Fruit fly (Drosophila melanogaster) whole organism, embryonic: ENCODE results near the gene Dif.
A peak's percentile ranks its signal among the peaks of the same experiment; 100 is the strongest.

Experiments
- ATbp ChIP-seq: fragments of 200-800 bp; sonication (Bioruptor generic); optimal IDR thresholded peaks from 2 replicates; lab custom pipeline; 2017; ENCODE audit warnings: missing biosample characterization, mild to moderate bottlenecking, missing genetic modification characterization, missing genetic modification reagents
- Ada2b ChIP-seq: fragments of 200-800 bp; sonication (Bioruptor generic); IDR thresholded peaks from 2 replicates; pipeline ENCODE4 v1.3.6; 2022; ENCODE audit warnings: missing biosample characterization, missing genetic modification characterization
- Antp ChIP-seq: fragments of 200-800 bp; sonication (Bioruptor generic); optimal IDR thresholded peaks from 3 replicates; lab custom pipeline; 2016; ENCODE audit warnings: missing biosample characterization, missing genetic modification characterization
- Bgb ChIP-seq: fragments of 200-800 bp; sonication (Bioruptor generic); IDR thresholded peaks from 2 replicates; pipeline ENCODE4 v1.3.6; 2022; ENCODE audit warnings: missing biosample characterization, missing genetic modification characterization; ENCODE audit not compliant: partially characterized antibody
- CG10147 ChIP-seq: fragments of 200-800 bp; sonication (Bioruptor generic); optimal IDR thresholded peaks from 2 replicates; lab custom pipeline; 2019; ENCODE audit warnings: missing biosample characterization, mild to moderate bottlenecking, missing genetic modification characterization, moderate library complexity
- CG10654 ChIP-seq: fragments of 200-800 bp; sonication (Bioruptor generic); optimal IDR thresholded peaks from 2 replicates; lab custom pipeline; 2016; ENCODE audit warnings: missing biosample characterization, missing genetic modification characterization
- CG11093 ChIP-seq: fragments of 200-800 bp; sonication (Bioruptor generic); IDR thresholded peaks from 3 replicates; pipeline ENCODE4 v1.3.6; 2022; ENCODE audit warnings: missing biosample characterization, missing genetic modification characterization
- CG1233 ChIP-seq: fragments of 200-800 bp; sonication (Bioruptor generic); optimal IDR thresholded peaks from 4 replicates; lab custom pipeline; 2018; ENCODE audit warnings: missing biosample characterization, mild to moderate bottlenecking, missing genetic modification characterization
- CG1529 ChIP-seq: fragments of 200-800 bp; sonication (Bioruptor generic); optimal IDR thresholded peaks from 3 replicates; lab custom pipeline; 2018; ENCODE audit warnings: missing biosample characterization, missing genetic modification characterization
- CG15514 ChIP-seq: fragments of 200-800 bp; sonication (Bioruptor generic); optimal IDR thresholded peaks from 3 replicates; lab custom pipeline; 2017; ENCODE audit warnings: missing biosample characterization, missing genetic modification characterization, mild to moderate bottlenecking, moderate library complexity, missing genetic modification reagents
- CG15601 ChIP-seq: fragments of 200-800 bp; sonication (Bioruptor generic); optimal IDR thresholded peaks from 3 replicates; lab custom pipeline; 2019; ENCODE audit warnings: missing biosample characterization, mild to moderate bottlenecking, missing genetic modification characterization, moderate library complexity
- CG16779 ChIP-seq: fragments of 200-800 bp; sonication (Bioruptor generic); IDR thresholded peaks from 2 replicates; pipeline ENCODE4 v1.3.6; 2022; ENCODE audit warnings: missing biosample characterization, missing genetic modification characterization
- CG16815 ChIP-seq: fragments of 200-800 bp; sonication (Bioruptor generic); optimal IDR thresholded peaks from 3 replicates; lab custom pipeline; 2017; ENCODE audit warnings: missing biosample characterization, mild to moderate bottlenecking, missing genetic modification characterization
- CG17186 ChIP-seq: fragments of 200-800 bp; sonication (Bioruptor generic); optimal IDR thresholded peaks from 3 replicates; lab custom pipeline; 2017; ENCODE audit warnings: missing biosample characterization, missing genetic modification reagents, missing genetic modification characterization
- CG17385 ChIP-seq: fragments of 200-800 bp; sonication (Bioruptor generic); optimal IDR thresholded peaks from 3 replicates; lab custom pipeline; 2018; ENCODE audit warnings: missing biosample characterization, mild to moderate bottlenecking, missing genetic modification characterization
- CG2120 ChIP-seq: fragments of 200-800 bp; sonication (Bioruptor generic); optimal IDR thresholded peaks from 3 replicates; lab custom pipeline; 2016; ENCODE audit warnings: missing biosample characterization, missing genetic modification characterization
- CG2129 ChIP-seq: fragments of 200-800 bp; sonication (Bioruptor generic); IDR thresholded peaks from 2 replicates; pipeline ENCODE4 v1.3.6; 2022; ENCODE audit warnings: missing biosample characterization, missing genetic modification characterization; ENCODE audit not compliant: partially characterized antibody
- CG3726 ChIP-seq: fragments of 200-800 bp; sonication (Bioruptor generic); IDR thresholded peaks from 3 replicates; pipeline ENCODE4, ENCODE4 v1.3.6; 2022; ENCODE audit warnings: missing biosample characterization, missing genetic modification characterization
- CG9817 ChIP-seq: fragments of 200-800 bp; sonication (Bioruptor generic); optimal IDR thresholded peaks from 2 replicates; lab custom pipeline; 2018; ENCODE audit warnings: missing biosample characterization, mild to moderate bottlenecking, missing genetic modification characterization, moderate library complexity
- E2f2 ChIP-seq: fragments of 200-800 bp; sonication (Bioruptor generic); IDR thresholded peaks from 2 replicates; pipeline ENCODE4 v1.3.6; 2022; ENCODE audit warnings: missing biosample characterization, missing genetic modification characterization
- Eip74EF ChIP-seq, 2 experiments: fragments of 200-800 bp in 1 of 2; fragments of >200 bp in 1 of 2; sonication (Bioruptor generic) in 1 of 2; optimal IDR thresholded peaks; 2 replicates each; lab custom pipeline; 2017 to 2019; ENCODE audit warnings: missing biosample characterization in 2 of 2, missing genetic modification characterization in 2 of 2, mild to moderate bottlenecking in 1 of 2, moderate library complexity in 1 of 2
- Hand ChIP-seq: fragments of 200-800 bp; sonication (Bioruptor generic); optimal IDR thresholded peaks from 2 replicates; lab custom pipeline; 2017; ENCODE audit warnings: mild to moderate bottlenecking, missing biosample characterization, missing genetic modification reagents, missing genetic modification characterization
- HmgZ ChIP-seq: fragments of 200-800 bp; sonication (Bioruptor generic); optimal IDR thresholded peaks from 2 replicates; lab custom pipeline; 2018; ENCODE audit warnings: missing biosample characterization, mild to moderate bottlenecking, missing genetic modification characterization
- Hr39 ChIP-seq: fragments of >200 bp; optimal IDR thresholded peaks from 2 replicates; lab custom pipeline; 2017
- Hr51 ChIP-seq, 2 experiments: fragments of 200-800 bp; sonication (Bioruptor generic); optimal IDR thresholded peaks; 2 replicates in 1 of 2; 3 replicates in 1 of 2; lab custom pipeline; 2016 to 2018; ENCODE audit warnings: missing biosample characterization in 2 of 2, missing genetic modification characterization in 2 of 2, mild to moderate bottlenecking in 1 of 2, moderate library complexity in 1 of 2
- Lhr ChIP-seq: fragments of 200-800 bp; sonication (Bioruptor generic); optimal IDR thresholded peaks from 3 replicates; lab custom pipeline; 2017; ENCODE audit warnings: mild to moderate bottlenecking, missing biosample characterization, missing genetic modification reagents, missing genetic modification characterization
- MBD-R2 ChIP-seq: fragments of 200-800 bp; sonication (Bioruptor generic); IDR thresholded peaks from 2 replicates; pipeline ENCODE4 v1.3.6; 2022; ENCODE audit warnings: missing biosample characterization, missing genetic modification characterization
- Mrtf ChIP-seq: fragments of 200-800 bp; sonication (Bioruptor generic); IDR thresholded peaks from 3 replicates; pipeline ENCODE4 v1.3.6; 2022; ENCODE audit warnings: missing biosample characterization, missing genetic modification characterization
- NC2α ChIP-seq: fragments of 200-800 bp; sonication (Bioruptor generic); optimal IDR thresholded peaks from 2 replicates; lab custom pipeline; 2016; ENCODE audit warnings: missing biosample characterization, missing genetic modification characterization
- NFAT ChIP-seq: fragments of 200-800 bp; sonication (Bioruptor generic); IDR thresholded peaks from 2 replicates; pipeline ENCODE4 v1.3.6; 2022; ENCODE audit warnings: missing biosample characterization, missing genetic modification characterization
- Oaz ChIP-seq: fragments of 200-800 bp; sonication (Bioruptor generic); IDR thresholded peaks from 2 replicates; pipeline ENCODE4 v1.3.6; 2022; ENCODE audit warnings: missing biosample characterization, missing genetic modification characterization
- Oli ChIP-seq: fragments of 200-800 bp; sonication (Bioruptor generic); optimal IDR thresholded peaks from 2 replicates; lab custom pipeline; 2018; ENCODE audit warnings: missing biosample characterization, mild to moderate bottlenecking, missing genetic modification characterization, moderate library complexity
- Ptx1 ChIP-seq: fragments of 200-800 bp; sonication (Bioruptor generic); IDR thresholded peaks from 2 replicates; pipeline ENCODE4 v1.3.6; 2022; ENCODE audit warnings: missing biosample characterization, missing genetic modification characterization
- Usf ChIP-seq: fragments of 200-800 bp; sonication (Bioruptor generic); optimal IDR thresholded peaks from 2 replicates; lab custom pipeline; 2017; ENCODE audit warnings: missing genotype, missing biosample characterization, missing genetic modification characterization
- ap ChIP-seq: fragments of 200-800 bp; sonication (Bioruptor generic); IDR thresholded peaks from 2 replicates; pipeline ENCODE4 v1.3.6; 2022; ENCODE audit warnings: missing biosample characterization, missing genetic modification characterization
- cad ChIP-seq: fragments of >200 bp; optimal IDR thresholded peaks from 2 replicates; lab custom pipeline; 2017; ENCODE audit warnings: missing biosample characterization, missing genetic modification characterization
- chm ChIP-seq: fragments of 200-800 bp; sonication (Bioruptor generic); IDR thresholded peaks from 2 replicates; pipeline ENCODE4 v1.3.6; 2022; ENCODE audit warnings: missing biosample characterization, missing genetic modification characterization
- esg ChIP-seq: fragments of 200-800 bp; sonication (Bioruptor generic); conservative IDR thresholded peaks from 2 replicates; pipeline ENCODE4 v1.3.6; 2022; ENCODE audit warnings: missing biosample characterization, missing genetic modification characterization
- fu2 ChIP-seq: fragments of 200-800 bp; sonication (Bioruptor generic); optimal IDR thresholded peaks from 2 replicates; lab custom pipeline; 2016; ENCODE audit warnings: missing biosample characterization, missing genetic modification characterization
- kay ChIP-seq: fragments of 200-800 bp; sonication (Bioruptor generic); optimal IDR thresholded peaks from 2 replicates; lab custom pipeline; 2016; ENCODE audit warnings: missing biosample characterization, missing genetic modification characterization
- klu ChIP-seq: fragments of 200-800 bp; sonication (Bioruptor generic); IDR thresholded peaks from 2 replicates; pipeline ENCODE4 v1.3.6; 2022; ENCODE audit warnings: missing biosample characterization, missing genetic modification characterization
- mam ChIP-seq: fragments of 200-800 bp; sonication (Bioruptor generic); optimal IDR thresholded peaks from 3 replicates; lab custom pipeline; 2016; ENCODE audit warnings: missing biosample characterization, missing genetic modification characterization
- repo ChIP-seq: fragments of 200-800 bp; sonication (Bioruptor generic); optimal IDR thresholded peaks from 2 replicates; lab custom pipeline; 2016; ENCODE audit warnings: missing biosample characterization, missing genetic modification characterization
- sens-2 ChIP-seq: fragments of 200-800 bp; sonication (Bioruptor generic); IDR thresholded peaks from 2 replicates; pipeline ENCODE4 v1.3.6; 2022; ENCODE audit warnings: missing biosample characterization, missing genetic modification characterization
- so ChIP-seq: fragments of 200-800 bp; sonication (Bioruptor generic); IDR thresholded peaks from 3 replicates; pipeline ENCODE4 v1.3.6; 2022; ENCODE audit warnings: missing biosample characterization, missing genetic modification characterization
- sr ChIP-seq: fragments of 200-800 bp; sonication (Bioruptor generic); IDR thresholded peaks from 3 replicates; pipeline ENCODE4 v1.3.6; 2022; ENCODE audit warnings: missing biosample characterization, missing genetic modification characterization
- stwl ChIP-seq: fragments of 200-800 bp; sonication (Bioruptor generic); optimal IDR thresholded peaks from 3 replicates; lab custom pipeline; 2018; ENCODE audit warnings: missing biosample characterization, mild to moderate bottlenecking, missing genetic modification characterization, moderate library complexity
- trem ChIP-seq: fragments of 200-800 bp; optimal IDR thresholded peaks from 3 replicates; lab custom pipeline; 2019; ENCODE audit warnings: missing biosample characterization, mild to moderate bottlenecking, missing genetic modification characterization, moderate library complexity
- trh ChIP-seq: fragments of 200-800 bp; sonication (Bioruptor generic); optimal IDR thresholded peaks from 2 replicates; lab custom pipeline; 2016; ENCODE audit warnings: missing biosample characterization, missing genetic modification characterization
- twi ChIP-seq: fragments of 200-800 bp; optimal IDR thresholded peaks from 2 replicates; lab custom pipeline; 2019; ENCODE audit warnings: missing biosample characterization, mild to moderate bottlenecking, missing genetic modification characterization, moderate library complexity
- tx ChIP-seq: fragments of 200-800 bp; sonication (Bioruptor generic); optimal IDR thresholded peaks from 2 replicates; lab custom pipeline; 2016; ENCODE audit warnings: missing biosample characterization, missing genetic modification characterization

Gene Dif

DNA sequence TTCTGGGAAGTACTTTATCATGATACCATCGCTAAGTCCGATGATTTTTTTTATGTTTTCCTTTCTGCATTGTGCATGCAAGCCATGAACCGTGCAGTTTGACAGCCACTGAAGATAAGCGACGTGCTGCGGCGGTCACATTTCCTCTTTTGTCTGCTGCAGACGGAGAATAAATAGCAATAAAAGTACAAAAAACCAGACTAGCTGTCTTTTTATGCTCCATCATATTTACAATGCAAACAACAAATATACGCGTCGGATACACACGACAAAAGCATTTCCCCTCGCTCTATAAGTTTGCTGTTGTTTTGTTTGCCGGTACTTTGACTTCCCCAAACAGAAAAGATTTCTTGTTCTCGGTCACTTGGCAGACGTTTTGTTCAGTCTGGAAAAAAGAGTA lies 53.1 kb downstream of the Dif start (continued):
- TF ChIP-seq Mrtf (GFP tag; lab: Robert Waterston, UW) (no peak), esg (GFP tag; lab: Robert Waterston, UW) (no peak), fu2 (no peak), trem (tag; lab: Kevin White, UChicago) (peak; percentile 58), Antp (GFP tag; lab: Kevin White, UChicago) (peak; percentile 54), Hand (GFP tag; lab: Kevin White, UChicago) (no peak), Ptx1 (GFP tag; lab: Robert Waterston, UW) (peak; percentile 35; the same call in 1 of the 2 replicates), ap (GFP tag; lab: Robert Waterston, UW) (peak; percentile 39; the same call in 1 of the 2 replicates), twi (peak; percentile 64), Hr39 (lab: Kevin White, UChicago) (no peak), MBD-R2 (GFP tag; lab: Robert Waterston, UW) (no peak; the same call in 1 of the 2 replicates), Oli (no peak), CG1233 (peak; percentile 77), Hr51 (GFP tag; optimal IDR thresholded peaks at IDR 0.05; lab: Kevin White, UChicago) (peak in 1 of 2 experiments; percentile 62), CG3726 (GFP tag; lab: Robert Waterston, UW) (no peak), CG10654 (peak; percentile 57), E2f2 (no peak), CG15514 (GFP tag; lab: Kevin White, UChicago) (peak; percentile 22), CG2120 (GFP tag; lab: Kevin White, UChicago) (no peak), kay (GFP tag; lab: Kevin White, UChicago) (peak; percentile 66), klu (no peak), NC2α (GFP tag; lab: Kevin White, UChicago) (peak; percentile 89), CG2129 (GFP tag; lab: Robert Waterston, UW) (no peak), mam (GFP tag; lab: Kevin White, UChicago) (peak; percentile 17), ATbp (GFP tag; lab: Kevin White, UChicago) (peak; percentile 95), CG11093 (no peak; the same call in 2 of the 3 replicates), CG10147 (GFP tag; lab: Kevin White, UChicago) (no peak), CG17186 (GFP tag; lab: Kevin White, UChicago) (peak; percentile 86), Lhr (peak; percentile 88), tx (GFP tag; lab: Kevin White, UChicago) (peak; percentile 48), CG9817 (no peak), trh (GFP tag; lab: Kevin White, UChicago) (peak; percentile 73), NFAT (GFP tag; lab: Robert Waterston, UW) (no peak; the same call in 1 of the 2 replicates), HmgZ (tag; lab: Kevin White, UChicago) (peak; percentile 46), CG16779 (GFP tag; lab: Robert Waterston, UW) (0 out of 2 replicates have a peak, but pooled peaks have one; percentile 34), repo (GFP tag; lab: Kevin White, UChicago) (peak; percentile 56), Ada2b (no peak), Usf (peak; percentile 12), CG15601 (peak; percentile 93), cad (GFP tag; lab: Kevin White, UChicago) (peak; percentile 42), Oaz (GFP tag; lab: Robert Waterston, UW) (no peak), Eip74EF (GFP tag; optimal IDR thresholded peaks at IDR 0.05; lab: Kevin White, UChicago) (peak in 1 of 2 experiments; percentile 46), CG1529 (peak; percentile 74), Bgb (GFP tag; lab: Robert Waterston, UW) (no peak), CG16815 (GFP tag; lab: Kevin White, UChicago) (peak; percentile 27), sens-2 (GFP tag; lab: Robert Waterston, UW) (peak; percentile 72; the same call in 1 of the 2 replicates), so (GFP tag; lab: Robert Waterston, UW) (peak; percentile 48; the same call in 1 of the 3 replicates), chm (GFP tag; lab: Robert Waterston, UW) (peak; percentile 84), CG17385 (peak; percentile 55), sr (GFP tag; lab: Robert Waterston, UW) (peak; percentile 33; the same call in 1 of the 3 replicates), stwl (peak; percentile 49)
